Worm (Caenorhabditis elegans) whole organism, L1 larva: ENCODE measurements around the gene pqn-65.

ENCODE experiments used
- C04F5.9 ChIP-seq: sonication (generic microtip); optimal IDR thresholded peaks from 2 replicates; lab custom pipeline; 2016; ENCODE audit warnings: missing genetic modification characterization, missing compliant biosample characterization
- Y116A8C.19 ChIP-seq: sonication (generic microtip); optimal IDR thresholded peaks from 2 replicates; lab custom pipeline; 2016; ENCODE audit warnings: missing compliant biosample characterization, missing genetic modification characterization, borderline replicate concordance
- alr-1 ChIP-seq: fragments of 200-800 bp; sonication (Bioruptor generic); optimal IDR thresholded peaks from 2 replicates; lab custom pipeline; 2018; ENCODE audit warnings: borderline replicate concordance, mild to moderate bottlenecking, missing genetic modification characterization, missing compliant biosample characterization
- blmp-1 ChIP-seq: fragments of 150-350 bp; optimal IDR thresholded peaks from 2 replicates; lab custom pipeline; 2014; ENCODE audit warnings: missing biosample characterization, missing genetic modification characterization
- ceh-8 ChIP-seq: fragments of 200-800 bp; sonication (Bioruptor generic); optimal IDR thresholded peaks from 2 replicates; lab custom pipeline; 2018; ENCODE audit warnings: mild to moderate bottlenecking, missing genetic modification characterization, moderate library complexity, missing compliant biosample characterization
- ceh-82 ChIP-seq, 3 experiments: fragments of 150-350 bp in 1 of 3; sonication (generic microtip) in 2 of 3; optimal IDR thresholded peaks; 2 replicates each; lab custom pipeline; 2014 to 2017; ENCODE audit warnings: missing biosample characterization in 3 of 3, missing genetic modification characterization in 3 of 3
- ceh-88 ChIP-seq: fragments of 200-800 bp; sonication (Bioruptor generic); IDR thresholded peaks from 2 replicates; pipeline ENCODE4 v1.3.6; 2022; ENCODE audit warnings: missing genetic modification characterization, missing compliant biosample characterization
- ceh-90 ChIP-seq: sonication (generic microtip); optimal IDR thresholded peaks from 2 replicates; lab custom pipeline; 2016; ENCODE audit warnings: missing genetic modification characterization, missing compliant biosample characterization
- dpl-1 ChIP-seq, 3 experiments: fragments of 150-350 bp in 2 of 3; sonication (generic microtip) in 1 of 3; optimal IDR thresholded peaks; 2 replicates each; lab custom pipeline; 2014 to 2017; ENCODE audit warnings: missing biosample characterization in 3 of 3, missing genetic modification characterization in 3 of 3, missing genetic modification reagents in 3 of 3
- efl-1 ChIP-seq, 4 experiments: fragments of 150-350 bp; optimal IDR thresholded peaks in 3 of 4; peaks in 1 of 4; 1 replicate in 1 of 4; 2 replicates in 3 of 4; lab custom pipeline; 2014; ENCODE audit warnings: missing biosample characterization in 2 of 4, missing genetic modification characterization in 2 of 4, missing genetic modification reagents in 2 of 4
- efl-3 ChIP-seq: fragments of 200-800 bp; sonication (Bioruptor generic); optimal IDR thresholded peaks from 2 replicates; lab custom pipeline; 2018; ENCODE audit warnings: mild to moderate bottlenecking, missing genetic modification characterization, missing compliant biosample characterization
- egl-13 ChIP-seq: sonication (generic microtip); optimal IDR thresholded peaks from 2 replicates; lab custom pipeline; 2016; ENCODE audit warnings: missing genotype, missing genetic modification reagents, missing genetic modification characterization, missing compliant biosample characterization
- elt-2 ChIP-seq: sonication (generic microtip); optimal IDR thresholded peaks from 2 replicates; lab custom pipeline; 2016; ENCODE audit warnings: missing genetic modification characterization, mild to moderate bottlenecking, inconsistent platforms, missing compliant biosample characterization, missing genetic modification reagents
- elt-3 ChIP-seq, 6 experiments: fragments of 150-350 bp in 1 of 6; sonication (generic microtip); optimal IDR thresholded peaks; 2 replicates each; lab custom pipeline; 2017 to 2018; ENCODE audit warnings: missing biosample characterization in 6 of 6, missing genetic modification characterization in 6 of 6, inconsistent platforms in 1 of 6
- fkh-8 ChIP-seq: sonication (generic microtip); optimal IDR thresholded peaks from 2 replicates; lab custom pipeline; 2016; ENCODE audit warnings: mild to moderate bottlenecking, missing genetic modification characterization, missing compliant biosample characterization
- hlh-4 ChIP-seq: sonication (generic microtip); optimal IDR thresholded peaks from 2 replicates; lab custom pipeline; 2016; ENCODE audit warnings: mild to moderate bottlenecking, missing genetic modification characterization, missing compliant biosample characterization
- lin-14 ChIP-seq: fragments of 200-800 bp; sonication (Bioruptor generic); optimal IDR thresholded peaks from 2 replicates; lab custom pipeline; 2018; ENCODE audit warnings: mild to moderate bottlenecking, missing genetic modification characterization, moderate library complexity, missing compliant biosample characterization
- lin-35 ChIP-seq, 2 experiments: fragments of 150-350 bp; optimal IDR thresholded peaks; 2 replicates each; lab custom pipeline; 2014; ENCODE audit warnings: missing biosample characterization in 2 of 2, missing genetic modification characterization in 2 of 2, missing genetic modification reagents in 2 of 2
- lir-3 ChIP-seq: sonication (generic microtip); optimal IDR thresholded peaks from 2 replicates; lab custom pipeline; 2016; ENCODE audit warnings: mild to moderate bottlenecking, missing genetic modification characterization, moderate library complexity, missing compliant biosample characterization; ENCODE audit not compliant: poor library complexity
- mab-9 ChIP-seq: fragments of 200-800 bp; sonication (Bioruptor generic); IDR thresholded peaks from 2 replicates; pipeline ENCODE4 v1.3.6; 2022; ENCODE audit warnings: missing genetic modification reagents, missing genetic modification characterization, missing compliant biosample characterization
- mef-2 ChIP-seq: fragments of 150-350 bp; optimal IDR thresholded peaks from 2 replicates; lab custom pipeline; 2014; ENCODE audit warnings: missing biosample characterization, missing genetic modification characterization
- nhr-12 ChIP-seq: sonication (generic microtip); optimal IDR thresholded peaks from 2 replicates; lab custom pipeline; 2017; ENCODE audit warnings: missing biosample characterization, missing genetic modification characterization
- nhr-19 ChIP-seq: fragments of 200-800 bp; sonication (Bioruptor generic); conservative IDR thresholded peaks from 2 replicates; pipeline ENCODE4 v1.3.6; 2022; ENCODE audit warnings: missing genetic modification characterization, missing compliant biosample characterization
- nhr-237 ChIP-seq: fragments of 150-350 bp; optimal IDR thresholded peaks from 2 replicates; lab custom pipeline; 2014; ENCODE audit warnings: missing biosample characterization, missing genetic modification characterization
- nhr-28 ChIP-seq: fragments of 150-350 bp; optimal IDR thresholded peaks from 2 replicates; lab custom pipeline; 2014; ENCODE audit warnings: missing biosample characterization, missing genetic modification characterization
- nhr-71 ChIP-seq: sonication (generic microtip); optimal IDR thresholded peaks from 2 replicates; lab custom pipeline; 2016; ENCODE audit warnings: mild to moderate bottlenecking, missing genetic modification characterization, moderate library complexity, missing compliant biosample characterization
- nhr-76 ChIP-seq: sonication (generic microtip); optimal IDR thresholded peaks from 2 replicates; lab custom pipeline; 2017; ENCODE audit warnings: missing biosample characterization, missing genetic modification characterization
- nhr-77 ChIP-seq: fragments of 150-350 bp; optimal IDR thresholded peaks from 2 replicates; lab custom pipeline; 2014; ENCODE audit warnings: missing biosample characterization, missing genetic modification characterization
- nhr-84 ChIP-seq: sonication (generic microtip); optimal IDR thresholded peaks from 2 replicates; lab custom pipeline; 2017; ENCODE audit warnings: missing biosample characterization, missing genetic modification characterization
- nhr-90 ChIP-seq: sonication (generic microtip); optimal IDR thresholded peaks from 2 replicates; lab custom pipeline; 2016; ENCODE audit warnings: mild to moderate bottlenecking, missing genetic modification characterization, missing compliant biosample characterization; ENCODE audit not compliant: poor library complexity
- pax-3 ChIP-seq: fragments of 200-800 bp; sonication (Bioruptor generic); optimal IDR thresholded peaks from 2 replicates; lab custom pipeline; 2018; ENCODE audit warnings: mild to moderate bottlenecking, missing genetic modification characterization, moderate library complexity, missing compliant biosample characterization
- skn-1 ChIP-seq: fragments of 150-350 bp; optimal IDR thresholded peaks from 2 replicates; lab custom pipeline; 2014; ENCODE audit warnings: missing biosample characterization, missing genetic modification characterization
- tlp-1 ChIP-seq: fragments of 150-350 bp; optimal IDR thresholded peaks from 2 replicates; lab custom pipeline; 2014; ENCODE audit warnings: missing biosample characterization, missing genetic modification characterization
- unc-30 ChIP-seq: sonication (generic microtip); optimal IDR thresholded peaks from 2 replicates; lab custom pipeline; 2017; ENCODE audit warnings: missing biosample characterization, missing genetic modification characterization
- unc-62 ChIP-seq: fragments of 150-350 bp; optimal IDR thresholded peaks from 2 replicates; lab custom pipeline; 2014; ENCODE audit warnings: missing biosample characterization, missing genetic modification reagents, missing genetic modification characterization
- unc-86 ChIP-seq: sonication (generic microtip); optimal IDR thresholded peaks from 2 replicates; lab custom pipeline; 2016; ENCODE audit warnings: missing genetic modification characterization, missing compliant biosample characterization
- xbp-1 ChIP-seq: sonication (generic microtip); optimal IDR thresholded peaks from 2 replicates; lab custom pipeline; 2016; ENCODE audit warnings: missing genetic modification characterization, missing compliant biosample characterization
- zag-1 ChIP-seq: fragments of 150-350 bp; optimal IDR thresholded peaks from 2 replicates; lab custom pipeline; 2014; ENCODE audit warnings: missing biosample characterization, missing genetic modification characterization
- zip-4 ChIP-seq: fragments of 200-800 bp; sonication (Bioruptor generic); optimal IDR thresholded peaks from 2 replicates; lab custom pipeline; 2018; ENCODE audit warnings: mild to moderate bottlenecking, missing genetic modification characterization, moderate library complexity, missing compliant biosample characterization

Gene pqn-65

DNA sequence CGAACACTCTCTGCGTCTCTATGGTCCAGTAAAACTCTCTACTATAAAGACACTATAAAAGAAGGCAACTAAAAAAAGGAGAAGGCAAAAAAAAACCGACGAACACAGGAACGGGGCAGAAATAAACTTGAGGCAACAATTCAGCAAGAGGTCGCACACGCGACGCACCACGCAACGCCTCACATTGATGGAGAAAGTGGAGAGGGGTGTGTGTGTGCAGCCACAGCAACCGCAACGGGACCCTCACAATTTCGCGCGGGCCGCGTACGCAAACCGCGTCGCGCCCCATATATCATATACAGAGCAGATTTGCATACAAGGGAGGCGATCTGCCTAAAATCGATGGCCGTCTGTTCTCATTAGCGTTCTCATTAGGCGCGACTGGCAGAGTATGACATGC is 2.6 kb downstream of the pqn-65 start:
- TF ChIP-seq ceh-82 (tag; optimal IDR thresholded peaks at IDR 0.05; lab: Kevin White, UChicago): peak in 1 of 3 experiments; percentile 52
- TF ChIP-seq efl-1 (optimal IDR thresholded peaks at IDR 0.05; lab: Kevin White, UChicago): peak in 1 of 2 experiments; percentile 43
- peak in 1 of 2 experiments; percentile 72 for TF ChIP-seq efl-1 (GFP tag; optimal IDR thresholded peaks at IDR 0.05 in 1 of 2; lab: Kevin White, UChicago)
- TF ChIP-seq ceh-90 (tag; lab: Kevin White, UChicago): no peak
- TF ChIP-seq dpl-1 (GFP tag; optimal IDR thresholded peaks at IDR 0.05; lab: Kevin White, UChicago): peak in 1 of 3 experiments; percentile 47
- TF ChIP-seq lin-35 (GFP tag; optimal IDR thresholded peaks at IDR 0.05; lab: Kevin White, UChicago): peak; percentile 14 to 38
- TF ChIP-seq elt-2 (tag; lab: Kevin White, UChicago): no peak
- no peak for TF ChIP-seq nhr-19 (GFP tag; lab: Robert Waterston, UW)
- no peak for TF ChIP-seq mab-9 (GFP tag; lab: Robert Waterston, UW)
- TF ChIP-seq nhr-76 (tag; lab: Kevin White, UChicago): no peak
- no peak for TF ChIP-seq nhr-77 (tag; lab: Kevin White, UChicago)
- TF ChIP-seq unc-62 (GFP tag; lab: Kevin White, UChicago): no peak
- TF ChIP-seq unc-86: peak; percentile 13
- TF ChIP-seq blmp-1 (tag; lab: Kevin White, UChicago): no peak
- TF ChIP-seq lin-14 (GFP tag; lab: Kevin White, UChicago): peak; percentile 36

DNA sequence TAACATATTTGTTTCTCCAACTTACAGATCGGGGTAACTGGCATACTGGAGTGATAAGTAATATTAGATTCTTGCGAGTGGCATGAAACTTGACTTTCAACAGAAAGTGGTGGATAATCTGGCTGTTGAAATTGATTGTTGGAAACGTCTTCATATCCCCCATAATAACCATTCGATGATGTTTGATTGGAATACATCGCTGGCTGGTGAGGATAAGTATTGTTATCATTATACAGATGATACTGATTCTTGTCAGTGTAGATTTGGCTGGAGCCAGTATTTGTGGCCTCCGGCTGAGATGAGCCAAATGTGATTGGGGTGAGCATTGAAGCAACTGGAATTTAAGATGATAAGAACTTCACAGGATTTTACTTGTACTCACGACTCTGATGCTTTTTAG is 4.4 kb downstream of the pqn-65 start:
- TF ChIP-seq nhr-12 (tag; lab: Kevin White, UChicago) (no peak), elt-3 (tag; optimal IDR thresholded peaks at IDR 0.05; lab: Kevin White, UChicago) (no peak), lir-3 (tag; lab: Kevin White, UChicago) (no peak), skn-1 (tag; lab: Kevin White, UChicago) (no peak), pax-3 (no peak), nhr-237 (no peak), ceh-8 (GFP tag; lab: Kevin White, UChicago) (no peak), nhr-71 (tag; lab: Kevin White, UChicago) (no peak), Y116A8C.19 (tag; lab: Kevin White, UChicago) (no peak)
- TF ChIP-seq, all 84 proteins: peak for 0

DNA sequence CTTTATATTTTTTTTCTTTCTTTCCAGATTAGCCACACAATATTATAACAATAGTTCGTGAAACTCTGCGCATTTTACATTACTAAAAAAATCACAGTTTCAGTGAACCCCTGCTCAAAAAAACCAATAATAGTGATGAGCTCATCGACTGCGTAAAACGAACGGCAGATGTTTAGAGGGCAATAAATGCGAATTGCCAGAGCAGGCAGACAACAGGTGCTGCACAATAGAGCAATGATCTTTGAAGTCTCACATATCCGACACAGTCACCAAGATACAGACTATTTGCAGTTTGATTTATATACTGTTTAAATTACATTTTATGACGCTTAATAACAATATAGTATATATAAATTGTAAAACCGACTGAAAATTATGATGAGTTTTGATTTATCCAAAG is 9.8 kb downstream of the pqn-65 start:
- TF ChIP-seq ceh-88 (no peak), zag-1 (tag; lab: Kevin White, UChicago) (no peak), unc-30 (tag; lab: Kevin White, UChicago) (no peak), elt-3 (tag; optimal IDR thresholded peaks at IDR 0.05; lab: Kevin White, UChicago) (no peak), C04F5.9 (tag; lab: Kevin White, UChicago) (no peak), Y116A8C.19 (tag; lab: Kevin White, UChicago) (no peak), tlp-1 (tag; lab: Kevin White, UChicago) (no peak), mef-2 (no peak), fkh-8 (tag; lab: Kevin White, UChicago) (no peak), efl-3 (GFP tag; lab: Kevin White, UChicago) (no peak), nhr-28 (no peak), hlh-4 (tag; lab: Kevin White, UChicago) (no peak), nhr-90 (no peak), zip-4 (no peak), alr-1 (tag; lab: Kevin White, UChicago) (no peak), egl-13 (tag; lab: Kevin White, UChicago) (no peak), nhr-84 (tag; lab: Kevin White, UChicago) (no peak), xbp-1 (tag; lab: Kevin White, UChicago) (no peak), dpl-1 (GFP tag; optimal IDR thresholded peaks at IDR 0.05; lab: Kevin White, UChicago) (no peak)
- TF ChIP-seq, all 84 proteins: peak for 0
